Fruit fly (Drosophila melanogaster) Kc167 (cell line): Measurements from ENCODE around the gene CG7724.

Experiments
- Sin3A ChIP-seq: fragments of >200 bp; optimal IDR thresholded peaks from 2 replicates; lab custom pipeline; 2018; ENCODE audit warnings: missing external identifiers
- h ChIP-seq: fragments of >200 bp; optimal IDR thresholded peaks from 3 replicates; lab custom pipeline; 2018; ENCODE audit warnings: missing external identifiers
- insv ChIP-seq: fragments of >200 bp; optimal IDR thresholded peaks from 3 replicates; lab custom pipeline; 2018; ENCODE audit warnings: missing external identifiers
- psq ChIP-seq: fragments of >200 bp; optimal IDR thresholded peaks from 2 replicates; lab custom pipeline; 2017; ENCODE audit warnings: missing external identifiers

dm6 chr3L:17044799-17045198 lies 10.6 kb upstream of the CG7724 start, which contains the start of gene Pop5:
- TF ChIP-seq Sin3A (lab: Kevin White, UChicago) (no peak), h (lab: Kevin White, UChicago) (no peak), psq (lab: Kevin White, UChicago) (no peak), insv (lab: Kevin White, UChicago) (no peak)
